Worm (Caenorhabditis elegans) whole organism, early embryonic: ENCODE results near the gene Y60A9.1.

Experiments used
- B0310.2 ChIP-seq: sonication (generic microtip); optimal IDR thresholded peaks from 2 replicates; lab custom pipeline; 2016; ENCODE audit warnings: mild to moderate bottlenecking, missing genetic modification characterization, missing compliant biosample characterization
- F13C5.2 ChIP-seq: sonication (generic microtip); optimal IDR thresholded peaks from 2 replicates; lab custom pipeline; 2017; ENCODE audit warnings: mild to moderate bottlenecking, missing genetic modification characterization, inconsistent platforms, missing compliant biosample characterization
- aly-1 ChIP-seq: sonication (generic microtip); optimal IDR thresholded peaks from 2 replicates; lab custom pipeline; 2016; ENCODE audit warnings: missing genetic modification characterization, missing compliant biosample characterization
- ama-1 ChIP-seq: fragments of 150-350 bp; optimal IDR thresholded peaks from 2 replicates; lab custom pipeline; 2014
- ceh-13 ChIP-seq: fragments of 200-800 bp; sonication (Bioruptor generic); optimal IDR thresholded peaks from 2 replicates; lab custom pipeline; 2018; ENCODE audit warnings: mild to moderate bottlenecking, missing genetic modification characterization, missing compliant biosample characterization
- ceh-36 ChIP-seq: sonication (generic microtip); optimal IDR thresholded peaks from 2 replicates; lab custom pipeline; 2016; ENCODE audit warnings: missing genetic modification characterization, inconsistent platforms, missing compliant biosample characterization
- ets-7 ChIP-seq: sonication (generic microtip); optimal IDR thresholded peaks from 2 replicates; lab custom pipeline; 2016; ENCODE audit warnings: missing genotype, missing genetic modification characterization, missing compliant biosample characterization
- flt-1 ChIP-seq: fragments of 200-800 bp; sonication (Bioruptor generic); IDR thresholded peaks from 2 replicates; pipeline ENCODE4 v1.3.6; 2022; ENCODE audit warnings: missing genetic modification characterization, missing compliant biosample characterization
- hmbx-1 ChIP-seq: sonication (generic microtip); optimal IDR thresholded peaks from 2 replicates; lab custom pipeline; 2016; ENCODE audit warnings: mild to moderate bottlenecking, missing genetic modification characterization, missing compliant biosample characterization
- scrt-1 ChIP-seq: fragments of 200-800 bp; sonication (Bioruptor generic); IDR thresholded peaks from 2 replicates; pipeline ENCODE4 v1.3.6; 2022; ENCODE audit warnings: missing genetic modification characterization, missing compliant biosample characterization
- sea-1 ChIP-seq: fragments of 200-800 bp; sonication (Bioruptor generic); conservative IDR thresholded peaks from 2 replicates; pipeline ENCODE4 v1.3.6; 2022; ENCODE audit warnings: missing genetic modification characterization, missing compliant biosample characterization
- tbx-11 ChIP-seq: fragments of 200-800 bp; sonication (Bioruptor generic); IDR thresholded peaks from 2 replicates; pipeline ENCODE4 v1.3.6; 2022; ENCODE audit warnings: missing genetic modification characterization, missing compliant biosample characterization
- tbx-37 ChIP-seq: fragments of 200-800 bp; sonication (Bioruptor generic); conservative IDR thresholded peaks from 2 replicates; pipeline ENCODE4 v1.3.6; 2022; ENCODE audit warnings: missing genetic modification reagents, missing genetic modification characterization, missing compliant biosample characterization
- tra-4 ChIP-seq: sonication (generic microtip); optimal IDR thresholded peaks from 2 replicates; lab custom pipeline; 2017; ENCODE audit warnings: missing genetic modification characterization, missing compliant biosample characterization

DNA sequence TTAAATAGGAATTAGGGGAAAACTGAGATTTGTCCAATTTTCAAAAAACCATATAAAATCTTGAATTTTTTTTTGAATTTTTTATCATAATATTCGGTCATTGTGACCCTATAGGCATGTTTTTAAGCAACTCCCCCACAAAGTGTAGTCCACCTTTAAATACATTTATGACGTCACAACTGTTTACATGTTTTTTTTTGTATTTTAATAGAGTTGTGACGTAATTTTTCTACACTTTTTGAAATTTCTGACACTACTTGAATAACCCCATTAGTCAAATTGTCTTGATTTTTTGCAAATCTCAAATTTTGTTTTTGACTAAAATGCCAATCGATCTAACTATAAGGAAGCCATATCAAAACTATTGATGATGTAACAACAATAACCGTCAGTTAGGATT lies 29.1 kb downstream of the Y60A9.1 start:
- TF ChIP-seq ceh-36 (tag; lab: Kevin White, UChicago) = no peak
- no peak for TF ChIP-seq F13C5.2
- TF ChIP-seq ama-1 = no peak
- TF ChIP-seq ceh-13 (GFP tag; lab: Kevin White, UChicago) = no peak
- TF ChIP-seq B0310.2 = no peak
- TF ChIP-seq ets-7 = no peak
- TF ChIP-seq tbx-37 (GFP tag; lab: Robert Waterston, UW) = no peak
- no peak for TF ChIP-seq scrt-1
- no peak for TF ChIP-seq aly-1 (tag; lab: Kevin White, UChicago)
- TF ChIP-seq hmbx-1 (tag; lab: Kevin White, UChicago) = no peak
- TF ChIP-seq tra-4 (tag; lab: Kevin White, UChicago) = no peak
- TF ChIP-seq flt-1 (GFP tag; lab: Robert Waterston, UW) = no peak
- TF ChIP-seq sea-1 = no peak
- no peak for TF ChIP-seq tbx-11 (GFP tag; lab: Robert Waterston, UW)
